Worm (Caenorhabditis elegans) whole organism, L2 larva: Measurements from ENCODE around the gene cdh-12.

Source experiments
- F13H6.1 ChIP-seq: sonication (generic microtip); optimal IDR thresholded peaks from 2 replicates; lab custom pipeline; 2016; ENCODE audit warnings: missing genetic modification characterization, missing compliant biosample characterization
- ZK546.5 ChIP-seq: sonication (generic microtip); optimal IDR thresholded peaks from 2 replicates; lab custom pipeline; 2017; ENCODE audit warnings: missing biosample characterization, missing genetic modification characterization
- alr-1 ChIP-seq: fragments of 150-350 bp; optimal IDR thresholded peaks from 2 replicates; lab custom pipeline; 2014; ENCODE audit warnings: missing biosample characterization, missing genetic modification characterization
- ama-1 ChIP-seq: fragments of 150-350 bp; optimal IDR thresholded peaks from 2 replicates; lab custom pipeline; 2018; ENCODE audit warnings: inconsistent platforms
- ceh-16 ChIP-seq: fragments of 150-350 bp; optimal IDR thresholded peaks from 2 replicates; lab custom pipeline; 2014; ENCODE audit warnings: missing biosample characterization, missing genetic modification characterization
- ceh-82 ChIP-seq: fragments of 150-350 bp; optimal IDR thresholded peaks from 2 replicates; lab custom pipeline; 2014; ENCODE audit warnings: missing biosample characterization, missing genetic modification characterization
- crh-2 ChIP-seq: sonication (generic microtip); optimal IDR thresholded peaks from 2 replicates; lab custom pipeline; 2017; ENCODE audit warnings: missing biosample characterization, missing genetic modification characterization
- dmd-4 ChIP-seq: sonication (generic microtip); optimal IDR thresholded peaks from 2 replicates; lab custom pipeline; 2017; ENCODE audit warnings: missing biosample characterization, missing genetic modification characterization
- egl-27 ChIP-seq: sonication (generic microtip); optimal IDR thresholded peaks from 3 replicates; lab custom pipeline; 2017; ENCODE audit warnings: missing biosample characterization, missing genetic modification reagents, missing genetic modification characterization
- elt-1 ChIP-seq: fragments of 150-350 bp; optimal IDR thresholded peaks from 2 replicates; lab custom pipeline; 2014; ENCODE audit warnings: missing biosample characterization, missing genetic modification characterization
- fos-1 ChIP-seq: fragments of 150-350 bp; optimal IDR thresholded peaks from 2 replicates; lab custom pipeline; 2014; ENCODE audit warnings: missing biosample characterization, missing genetic modification characterization
- lin-11 ChIP-seq: fragments of 150-350 bp; sonication (generic microtip); optimal IDR thresholded peaks from 2 replicates; lab custom pipeline; 2014; ENCODE audit warnings: missing biosample characterization, missing genetic modification characterization, inconsistent platforms, mixed read lengths
- lsy-2 ChIP-seq, 2 experiments: fragments of 150-350 bp in 1 of 2; sonication (generic microtip) in 1 of 2; optimal IDR thresholded peaks; 2 replicates each; lab custom pipeline; 2014 to 2017; ENCODE audit warnings: missing biosample characterization in 2 of 2, missing genetic modification characterization in 2 of 2
- mab-5 ChIP-seq: fragments of 150-350 bp; optimal IDR thresholded peaks from 2 replicates; lab custom pipeline; 2014; ENCODE audit warnings: missing biosample characterization, missing genetic modification characterization
- nhr-10 ChIP-seq: sonication (generic microtip); optimal IDR thresholded peaks from 2 replicates; lab custom pipeline; 2017; ENCODE audit warnings: missing biosample characterization, missing genetic modification characterization
- nhr-11 ChIP-seq: fragments of 150-350 bp; optimal IDR thresholded peaks from 2 replicates; lab custom pipeline; 2014; ENCODE audit warnings: missing biosample characterization, missing genetic modification characterization
- nhr-12 ChIP-seq: fragments of 150-350 bp; optimal IDR thresholded peaks from 2 replicates; lab custom pipeline; 2014; ENCODE audit warnings: missing biosample characterization, missing genetic modification characterization
- nhr-129 ChIP-seq: fragments of 150-350 bp; optimal IDR thresholded peaks from 2 replicates; lab custom pipeline; 2014; ENCODE audit warnings: missing biosample characterization, missing genetic modification characterization
- nhr-23 ChIP-seq: fragments of 150-350 bp; optimal IDR thresholded peaks from 2 replicates; lab custom pipeline; 2014; ENCODE audit warnings: missing biosample characterization, missing genetic modification reagents, missing genetic modification characterization
- nhr-237 ChIP-seq: fragments of 150-350 bp; optimal IDR thresholded peaks from 2 replicates; lab custom pipeline; 2014; ENCODE audit warnings: missing biosample characterization, missing genetic modification characterization
- nhr-25 ChIP-seq: fragments of 150-350 bp; sonication (generic microtip); optimal IDR thresholded peaks from 3 replicates; lab custom pipeline; 2014; ENCODE audit warnings: missing biosample characterization, missing genetic modification characterization
- nhr-6 ChIP-seq: fragments of 150-350 bp; optimal IDR thresholded peaks from 2 replicates; lab custom pipeline; 2014; ENCODE audit warnings: missing biosample characterization, missing genetic modification characterization
- nhr-77 ChIP-seq: fragments of 150-350 bp; optimal IDR thresholded peaks from 2 replicates; lab custom pipeline; 2014; ENCODE audit warnings: missing biosample characterization, missing genetic modification characterization
- peb-1 ChIP-seq: fragments of 150-350 bp; optimal IDR thresholded peaks from 2 replicates; lab custom pipeline; 2014; ENCODE audit warnings: missing biosample characterization, missing genetic modification characterization
- sem-4 ChIP-seq: fragments of 150-350 bp; optimal IDR thresholded peaks from 2 replicates; lab custom pipeline; 2014; ENCODE audit warnings: missing biosample characterization, missing genetic modification reagents, missing genetic modification characterization
- skn-1 ChIP-seq: sonication (generic microtip); optimal IDR thresholded peaks from 2 replicates; lab custom pipeline; 2017; ENCODE audit warnings: missing biosample characterization, missing genetic modification characterization
- sma-3 ChIP-seq: sonication (generic microtip); optimal IDR thresholded peaks from 2 replicates; lab custom pipeline; 2016; ENCODE audit warnings: missing genetic modification reagents, missing genetic modification characterization, missing compliant biosample characterization
- sma-9 ChIP-seq, 2 experiments: fragments of 150-350 bp in 1 of 2; sonication (generic microtip) in 1 of 2; optimal IDR thresholded peaks; 2 replicates each; lab custom pipeline; 2014 to 2016; ENCODE audit warnings: missing genetic modification characterization in 2 of 2, mild to moderate bottlenecking in 1 of 2, missing biosample characterization in 1 of 2, missing compliant biosample characterization in 1 of 2, missing genetic modification reagents in 1 of 2, moderate library complexity in 1 of 2
- snpc-4 ChIP-seq: fragments of 150-350 bp; optimal IDR thresholded peaks from 2 replicates; lab custom pipeline; 2014; ENCODE audit warnings: missing biosample characterization, missing genetic modification characterization
- unc-39 ChIP-seq: fragments of 150-350 bp; optimal IDR thresholded peaks from 2 replicates; lab custom pipeline; 2014; ENCODE audit warnings: missing biosample characterization, missing genetic modification characterization
- unc-55 ChIP-seq: fragments of 150-350 bp; sonication (generic microtip); optimal IDR thresholded peaks from 3 replicates; lab custom pipeline; 2014; ENCODE audit warnings: missing biosample characterization, missing genetic modification reagents, missing genetic modification characterization
- unc-62 ChIP-seq: fragments of 150-350 bp; optimal IDR thresholded peaks from 2 replicates; lab custom pipeline; 2014; ENCODE audit warnings: missing biosample characterization, missing genetic modification reagents, missing genetic modification characterization
- zag-1 ChIP-seq: fragments of 150-350 bp; optimal IDR thresholded peaks from 2 replicates; lab custom pipeline; 2014; ENCODE audit warnings: missing biosample characterization, missing genetic modification characterization
- ztf-1 ChIP-seq: fragments of 200-800 bp; sonication (Bioruptor generic); conservative IDR thresholded peaks from 2 replicates; pipeline ENCODE4 v1.3.6; 2022; ENCODE audit warnings: missing genetic modification characterization, missing compliant biosample characterization
- ztf-11 ChIP-seq: sonication (generic microtip); optimal IDR thresholded peaks from 2 replicates; lab custom pipeline; 2017; ENCODE audit warnings: missing biosample characterization, missing genetic modification characterization
- ztf-4 ChIP-seq: fragments of 150-350 bp; optimal IDR thresholded peaks from 2 replicates; lab custom pipeline; 2014; ENCODE audit warnings: missing biosample characterization, missing genetic modification characterization

cdh-12 gene

DNA sequence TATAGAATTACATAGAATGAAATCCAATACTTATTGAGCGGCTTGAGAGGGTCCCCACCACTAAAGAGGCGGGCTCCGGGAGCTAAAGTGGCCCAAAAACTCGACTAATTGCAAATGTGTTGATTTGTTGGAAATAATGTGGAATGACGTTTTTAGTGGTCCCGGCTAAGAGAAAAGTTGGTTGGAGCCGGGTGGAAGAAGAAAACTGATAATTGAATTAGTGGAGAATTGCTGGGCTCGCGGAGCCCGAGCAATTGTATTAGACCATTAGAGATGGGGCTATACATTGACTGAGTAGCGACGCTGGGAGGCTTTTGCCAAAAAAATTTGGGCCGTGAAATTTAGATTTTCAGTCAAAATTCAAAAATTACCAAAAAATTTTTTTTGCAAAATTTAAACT is 73.8 kb downstream of the cdh-12 start:
- TF ChIP-seq lsy-2 (tag; optimal IDR thresholded peaks at IDR 0.05; lab: Kevin White, UChicago) (peak in 1 of 2 experiments; percentile 4), crh-2 (tag; lab: Kevin White, UChicago) (no peak)

DNA sequence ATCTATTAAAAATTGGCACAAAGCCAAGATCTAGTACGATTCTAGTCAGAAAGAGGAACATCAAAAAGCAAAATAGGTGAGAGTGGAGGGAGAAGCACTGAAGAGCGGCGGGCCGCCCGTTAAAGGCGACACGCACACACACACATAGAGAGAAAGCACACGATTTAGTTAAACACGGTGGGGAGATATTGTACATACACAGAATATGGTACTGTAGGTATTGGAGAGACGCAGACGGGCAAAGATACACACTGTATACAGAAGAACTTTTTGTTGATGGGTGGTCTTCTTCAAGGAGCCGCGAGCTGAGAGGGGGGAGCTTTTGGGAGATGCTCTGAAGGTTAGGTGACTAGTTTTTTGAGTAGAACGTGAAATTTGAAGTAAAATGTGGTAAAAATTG is 74.4 kb downstream of the cdh-12 start:
- TF ChIP-seq nhr-129 (tag; lab: Kevin White, UChicago) (peak; percentile 14), sma-9 (GFP tag; optimal IDR thresholded peaks at IDR 0.05; lab: Kevin White, UChicago) (peak; percentile 24), sma-9 (tag; optimal IDR thresholded peaks at IDR 0.05; lab: Kevin White, UChicago) (no peak), nhr-237 (tag; lab: Kevin White, UChicago) (no peak), fos-1 (tag; lab: Kevin White, UChicago) (peak; percentile 34), F13H6.1 (tag; lab: Kevin White, UChicago) (peak; percentile 54)

DNA sequence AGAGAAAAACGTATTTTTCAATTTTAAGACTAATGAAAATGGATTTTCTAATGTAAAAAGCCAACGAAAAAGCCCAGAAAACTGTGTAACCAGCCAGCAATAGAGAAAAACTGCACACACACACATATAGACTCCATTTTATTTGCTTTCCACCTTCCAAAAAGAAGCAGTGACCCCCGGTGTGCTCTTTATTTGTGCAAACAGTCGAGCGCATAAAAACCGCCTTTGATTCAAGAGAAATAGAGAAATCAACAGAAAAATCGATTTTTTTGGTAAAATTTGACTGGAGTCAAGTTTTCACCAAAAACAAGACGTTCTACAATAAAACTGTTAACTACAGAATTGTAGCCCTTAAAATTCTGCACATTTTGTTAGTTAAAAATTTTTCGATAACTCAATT is 76.7 kb downstream of the cdh-12 start:
- TF ChIP-seq alr-1 (tag; lab: Kevin White, UChicago) (no peak), nhr-11 (no peak), ZK546.5 (no peak), ceh-82 (tag; lab: Kevin White, UChicago) (no peak), nhr-25 (tag; lab: Kevin White, UChicago) (no peak), nhr-10 (no peak), mab-5 (no peak), nhr-237 (tag; lab: Kevin White, UChicago) (no peak), nhr-12 (tag; lab: Kevin White, UChicago) (no peak), elt-1 (tag; lab: Kevin White, UChicago) (no peak), ama-1 (lab: Kevin White, UChicago) (no peak), snpc-4 (tag; lab: Kevin White, UChicago) (no peak), sma-3 (GFP tag; lab: Kevin White, UChicago) (no peak), sem-4 (no peak), unc-55 (GFP tag; lab: Kevin White, UChicago) (no peak), peb-1 (tag; lab: Kevin White, UChicago) (no peak), ztf-1 (GFP tag; lab: Robert Waterston, UW) (no peak), ztf-11 (no peak)

DNA sequence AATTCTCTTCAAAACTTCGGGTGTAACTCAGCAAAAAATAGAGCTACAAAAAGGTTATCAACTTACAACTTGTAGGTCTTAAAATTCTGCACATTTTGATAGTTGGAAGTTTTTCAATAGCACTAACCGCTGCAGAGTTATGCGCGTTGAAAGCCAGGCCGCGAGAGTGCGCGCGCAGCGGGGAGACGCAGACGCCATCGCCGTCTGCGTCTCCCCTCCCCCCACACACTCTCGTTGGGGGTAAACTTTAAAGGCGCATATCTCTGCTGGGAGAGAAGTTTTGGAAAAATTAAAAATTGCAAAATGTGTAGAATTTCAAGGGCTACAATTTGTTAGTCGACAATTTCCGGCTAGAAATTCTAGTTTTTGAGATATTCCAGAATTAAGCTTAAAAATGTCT is 77.7 kb downstream of the cdh-12 start:
- TF ChIP-seq ceh-16 (tag; lab: Kevin White, UChicago) (no peak), unc-62 (GFP tag; lab: Kevin White, UChicago) (no peak), dmd-4 (tag; lab: Kevin White, UChicago) (no peak), ztf-4 (no peak), nhr-23 (tag; lab: Kevin White, UChicago) (no peak), elt-1 (tag; lab: Kevin White, UChicago) (no peak), ZK546.5 (no peak), nhr-10 (no peak), F13H6.1 (tag; lab: Kevin White, UChicago) (no peak), zag-1 (tag; lab: Kevin White, UChicago) (no peak), egl-27 (no peak), skn-1 (tag; lab: Kevin White, UChicago) (no peak), nhr-129 (tag; lab: Kevin White, UChicago) (no peak)

DNA sequence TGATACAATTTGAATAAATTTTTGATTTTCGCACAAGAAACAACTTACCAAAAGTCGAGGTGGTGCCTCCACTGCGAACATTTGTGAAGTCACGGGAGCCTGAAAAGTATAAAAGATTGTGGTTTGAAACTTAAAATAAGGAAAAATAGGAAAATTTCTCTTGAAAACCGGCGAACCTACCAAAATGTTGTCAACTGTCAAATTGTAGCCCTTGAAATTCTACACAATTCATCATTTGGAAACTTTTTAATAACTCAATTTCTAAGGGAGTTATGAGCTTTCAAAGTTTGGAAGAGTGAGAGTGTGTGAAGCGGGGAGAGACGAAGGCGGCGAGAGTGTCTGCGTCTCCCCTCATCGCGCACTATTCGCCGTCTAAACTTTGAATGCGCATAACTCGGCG is 78.3 kb downstream of the cdh-12 start, which contains the start of gene pes-4:
Gene pes-4 (minus strand): TSS at position 101 of the 400 bp plus-strand sequence.
- TF ChIP-seq nhr-10 (no peak), snpc-4 (tag; lab: Kevin White, UChicago) (no peak), nhr-77 (tag; lab: Kevin White, UChicago) (no peak), fos-1 (tag; lab: Kevin White, UChicago) (no peak), ZK546.5 (no peak), skn-1 (tag; lab: Kevin White, UChicago) (no peak), lin-11 (no peak), nhr-237 (tag; lab: Kevin White, UChicago) (no peak), nhr-23 (tag; lab: Kevin White, UChicago) (no peak), unc-39 (tag; lab: Kevin White, UChicago) (no peak), ceh-82 (tag; lab: Kevin White, UChicago) (no peak), nhr-6 (tag; lab: Kevin White, UChicago) (no peak), peb-1 (tag; lab: Kevin White, UChicago) (no peak)
